Fruit fly (Drosophila melanogaster) Kc167 (cell line): ENCODE results near the gene CG12116.

Source experiments
- h ChIP-seq: fragments of >200 bp; optimal IDR thresholded peaks from 3 replicates; lab custom pipeline; 2018; ENCODE audit warnings: missing external identifiers
- psq ChIP-seq: fragments of >200 bp; optimal IDR thresholded peaks from 2 replicates; lab custom pipeline; 2017; ENCODE audit warnings: missing external identifiers

dm6 chrX:8420772-8421448 lies 47.9 kb downstream of the CG12116 start:
- TF ChIP-seq psq (no peak), h (lab: Kevin White, UChicago) (no peak)
